Worm (Caenorhabditis elegans) whole organism, L2 larva: ENCODE results near the gene C17G1.5.
A peak's percentile ranks its signal among the peaks of the same experiment; 100 is the strongest.

ENCODE experiments used
- Y55F3AM.14 ChIP-seq: fragments of 200-800 bp; sonication (Bioruptor generic); optimal IDR thresholded peaks from 2 replicates; lab custom pipeline; 2018; ENCODE audit warnings: mild to moderate bottlenecking, missing genetic modification characterization, missing compliant biosample characterization
- ZK546.5 ChIP-seq: sonication (generic microtip); optimal IDR thresholded peaks from 2 replicates; lab custom pipeline; 2017; ENCODE audit warnings: missing biosample characterization, missing genetic modification characterization
- aly-2 ChIP-seq: fragments of 150-350 bp; optimal IDR thresholded peaks from 2 replicates; lab custom pipeline; 2014; ENCODE audit warnings: missing biosample characterization, missing genetic modification characterization
- elt-3 ChIP-seq: sonication (generic microtip); optimal IDR thresholded peaks from 2 replicates; lab custom pipeline; 2017; ENCODE audit warnings: missing biosample characterization, missing genetic modification characterization
- lin-13 ChIP-seq: fragments of 150-350 bp; optimal IDR thresholded peaks from 2 replicates; lab custom pipeline; 2014; ENCODE audit warnings: missing biosample characterization, missing genetic modification reagents, missing genetic modification characterization
- lsy-2 ChIP-seq, 2 experiments: fragments of 150-350 bp in 1 of 2; sonication (generic microtip) in 1 of 2; optimal IDR thresholded peaks; 2 replicates each; lab custom pipeline; 2014 to 2017; ENCODE audit warnings: missing biosample characterization in 2 of 2, missing genetic modification characterization in 2 of 2
- mbf-1 ChIP-seq: sonication (generic microtip); optimal IDR thresholded peaks from 2 replicates; lab custom pipeline; 2017; ENCODE audit warnings: missing biosample characterization, missing genetic modification characterization
- nhr-11 ChIP-seq: fragments of 150-350 bp; optimal IDR thresholded peaks from 2 replicates; lab custom pipeline; 2014; ENCODE audit warnings: missing biosample characterization, missing genetic modification characterization
- nhr-77 ChIP-seq: fragments of 150-350 bp; optimal IDR thresholded peaks from 2 replicates; lab custom pipeline; 2014; ENCODE audit warnings: missing biosample characterization, missing genetic modification characterization
- ztf-11 ChIP-seq: sonication (generic microtip); optimal IDR thresholded peaks from 2 replicates; lab custom pipeline; 2017; ENCODE audit warnings: missing biosample characterization, missing genetic modification characterization

- TF ChIP-seq ztf-11 (tag; lab: Kevin White, UChicago): no peak
- TF ChIP-seq nhr-11 (tag; lab: Kevin White, UChicago): no peak
- no peak for TF ChIP-seq elt-3
- TF ChIP-seq Y55F3AM.14: no peak
- TF ChIP-seq aly-2 (tag; lab: Kevin White, UChicago): no peak
- TF ChIP-seq mbf-1 (tag; lab: Kevin White, UChicago): no peak
- no peak for TF ChIP-seq nhr-77 (tag; lab: Kevin White, UChicago)
- no peak for TF ChIP-seq lin-13
- TF ChIP-seq ZK546.5 (tag; lab: Kevin White, UChicago): no peak
- TF ChIP-seq lsy-2 (tag; optimal IDR thresholded peaks at IDR 0.05; lab: Kevin White, UChicago): peak in 1 of 2 experiments; percentile 7
Measured at ce11 chrX:9954483-9955041, 16.0 kb downstream of the C17G1.5 start, which contains the start of gene cysl-1.
